Fruit fly (Drosophila melanogaster): ENCODE results near the gene CG7600.
A peak's percentile ranks its signal among the peaks of the same experiment; 100 is the strongest.

Gene CG7600

dm6 chr3L:11215244-11216121 is 4.9 kb downstream of the CG7600 start (continued):
- peak; percentile 56 for TF ChIP-seq salm (tag; optimal IDR thresholded peaks at IDR 0.05)
- peak; percentile 90 for TF ChIP-seq ind (GFP tag; optimal IDR thresholded peaks at IDR 0.05)
- no peak for TF ChIP-seq hth (optimal IDR thresholded peaks at IDR 0.05)
- peak; percentile 65 for TF ChIP-seq Hand (GFP tag; optimal IDR thresholded peaks at IDR 0.05)
- peak; percentile 90 for TF ChIP-seq H15 (GFP tag; IDR thresholded peaks at IDR 0.05)
- TF ChIP-seq CG11560 (tag; IDR thresholded peaks at IDR 0.05), result peak; percentile 79
- peak; percentile 63 for TF ChIP-seq Sox100B (GFP tag; optimal IDR thresholded peaks at IDR 0.05)
- TF ChIP-seq Tbp (GFP tag; optimal IDR thresholded peaks at IDR 0.05), result peak; percentile 44
- peak; percentile 79 for TF ChIP-seq Atf3 (GFP tag; optimal IDR thresholded peaks at IDR 0.05)
- TF ChIP-seq CHES-1-like (GFP tag; optimal IDR thresholded peaks at IDR 0.05), result peak; percentile 76
- TF ChIP-seq ap (GFP tag; IDR thresholded peaks at IDR 0.05), result peak; percentile 76
- TF ChIP-seq odd (GFP tag; optimal IDR thresholded peaks at IDR 0.05), result peak; percentile 81
- TF ChIP-seq Ptx1 (GFP tag; IDR thresholded peaks at IDR 0.05), result peak; percentile 94
- peak; percentile 89 for TF ChIP-seq danr (GFP tag; IDR thresholded peaks at IDR 0.05)
- peak; percentile 82 for TF ChIP-seq tx (GFP tag; optimal IDR thresholded peaks at IDR 0.05)
- TF ChIP-seq hbn (GFP tag; IDR thresholded peaks at IDR 0.05; ENCODE audit: partially characterized antibody), result 0 out of 2 replicates have a peak, but pooled peaks have one; percentile 7
- no peak for TF ChIP-seq CG7963 (GFP tag; IDR thresholded peaks at IDR 0.05; ENCODE audit: partially characterized antibody)
- peak; percentile 85 for TF ChIP-seq CG15269 (tag; optimal IDR thresholded peaks at IDR 0.05)
- peak; percentile 92 for TF ChIP-seq CG11696 (GFP tag; IDR thresholded peaks at IDR 0.05)
- peak; percentile 90 for TF ChIP-seq bab2 (GFP tag; optimal IDR thresholded peaks at IDR 0.05)
- peak; percentile 78 for TF ChIP-seq sug (tag; optimal IDR thresholded peaks at IDR 0.05)
- TF ChIP-seq NfI (GFP tag; optimal IDR thresholded peaks at IDR 0.05), result peak; percentile 85
- peak; percentile 85 for TF ChIP-seq Chrac-16 (GFP tag; optimal IDR thresholded peaks at IDR 0.05)
- TF ChIP-seq CG18262 (tag; optimal IDR thresholded peaks at IDR 0.05), result peak; percentile 84
- TF ChIP-seq oc (tag; optimal IDR thresholded peaks at IDR 0.05), result peak; percentile 53
- TF ChIP-seq HHEX (GFP tag; optimal IDR thresholded peaks at IDR 0.05), result peak; percentile 93
- peak; percentile 64 to 91 for TF ChIP-seq Pdp1 (GFP tag; optimal IDR thresholded peaks at IDR 0.05)
- TF ChIP-seq CG10979 (tag; optimal IDR thresholded peaks at IDR 0.05), result peak; percentile 82
- peak; percentile 75 for TF ChIP-seq CG7987 (GFP tag; optimal IDR thresholded peaks at IDR 0.05)
- TF ChIP-seq CG2120 (GFP tag; optimal IDR thresholded peaks at IDR 0.05), result peak; percentile 96
- peak; percentile 92 for TF ChIP-seq ems (GFP tag; optimal IDR thresholded peaks at IDR 0.05)
- TF ChIP-seq kay (GFP tag; optimal IDR thresholded peaks at IDR 0.05), result peak; percentile 62
- TF ChIP-seq CG1647 (GFP tag; optimal IDR thresholded peaks at IDR 0.05), result peak; percentile 90
- peak; percentile 85 for TF ChIP-seq ken (GFP tag; IDR thresholded peaks at IDR 0.05)
- peak; percentile 67 for TF ChIP-seq CG31365 (tag; optimal IDR thresholded peaks at IDR 0.05)
- TF ChIP-seq CG6272 (GFP tag; IDR thresholded peaks at IDR 0.05), result peak; percentile 83
- 0 out of 3 replicates have a peak, but pooled peaks have one; percentile 32 for TF ChIP-seq Opbp (GFP tag; IDR thresholded peaks at IDR 0.05; ENCODE audit: partially characterized antibody)
- TF ChIP-seq ro (GFP tag; IDR thresholded peaks at IDR 0.05), result peak; percentile 82
- peak; percentile 89 for TF ChIP-seq Xbp1 (GFP tag; optimal IDR thresholded peaks at IDR 0.05)
- TF ChIP-seq E2f1 (GFP tag; IDR thresholded peaks at IDR 0.05), result peak; percentile 96
- TF ChIP-seq C15 (GFP tag; IDR thresholded peaks at IDR 0.05), result peak; percentile 90; the same call in 2 of the 3 replicates
- peak; percentile 86 for TF ChIP-seq Poxn (GFP tag; IDR thresholded peaks at IDR 0.05)
- TF ChIP-seq chinmo (GFP tag; IDR thresholded peaks at IDR 0.05; ENCODE audit: partially characterized antibody), result 0 out of 4 replicates have a peak, but pooled peaks have one; percentile 67
- TF ChIP-seq CG9817 (tag; optimal IDR thresholded peaks at IDR 0.05), result peak; percentile 83
- no peak for TF ChIP-seq CG14860 (GFP tag; IDR thresholded peaks at IDR 0.05; ENCODE audit: partially characterized antibody)
- peak; percentile 93 for TF ChIP-seq Bteb2 (GFP tag; optimal IDR thresholded peaks at IDR 0.05)
- peak; percentile 87 for TF ChIP-seq Camta (GFP tag; optimal IDR thresholded peaks at IDR 0.05)
- TF ChIP-seq CG8359 (GFP tag; optimal IDR thresholded peaks at IDR 0.05; ENCODE audit: borderline replicate concordance), result peak; percentile 48
